Fruit fly (Drosophila melanogaster) whole organism, embryonic: ENCODE measurements around the gene CG10602.

Source experiments
- Bgb ChIP-seq: fragments of 200-800 bp; sonication (Bioruptor generic); IDR thresholded peaks from 2 replicates; pipeline ENCODE4 v1.3.6; 2022; ENCODE audit warnings: missing biosample characterization, missing genetic modification characterization; ENCODE audit not compliant: partially characterized antibody
- CG10267 ChIP-seq: fragments of 200-800 bp; sonication (Bioruptor generic); optimal IDR thresholded peaks from 2 replicates; lab custom pipeline; 2018; ENCODE audit warnings: missing biosample characterization, mild to moderate bottlenecking, missing genetic modification characterization, moderate library complexity
- CG10654 ChIP-seq: fragments of 200-800 bp; sonication (Bioruptor generic); optimal IDR thresholded peaks from 2 replicates; lab custom pipeline; 2016; ENCODE audit warnings: missing biosample characterization, missing genetic modification characterization
- CG11398 ChIP-seq: fragments of 200-800 bp; sonication (Bioruptor generic); optimal IDR thresholded peaks from 2 replicates; lab custom pipeline; 2016; ENCODE audit warnings: missing biosample characterization, missing genetic modification characterization
- CG12219 ChIP-seq: fragments of 200-800 bp; sonication (Bioruptor generic); optimal IDR thresholded peaks from 3 replicates; lab custom pipeline; 2018; ENCODE audit warnings: missing biosample characterization, mild to moderate bottlenecking, missing genetic modification characterization
- CG13287 ChIP-seq: fragments of 200-800 bp; sonication (Bioruptor generic); IDR thresholded peaks from 2 replicates; pipeline ENCODE4 v1.3.6; 2022; ENCODE audit warnings: missing biosample characterization, missing genetic modification characterization; ENCODE audit not compliant: partially characterized antibody
- CG14860 ChIP-seq: fragments of 200-800 bp; sonication (Bioruptor generic); IDR thresholded peaks from 3 replicates; pipeline ENCODE4 v1.3.6; 2022; ENCODE audit warnings: missing biosample characterization, missing genetic modification characterization; ENCODE audit not compliant: partially characterized antibody
- CG17328 ChIP-seq: fragments of 200-800 bp; sonication (Bioruptor generic); IDR thresholded peaks from 2 replicates; pipeline ENCODE4 v1.3.6; 2022; ENCODE audit warnings: missing biosample characterization, missing genetic modification characterization
- CG17359 ChIP-seq: fragments of 200-800 bp; sonication (Bioruptor generic); optimal IDR thresholded peaks from 3 replicates; lab custom pipeline; 2018; ENCODE audit warnings: missing biosample characterization, mild to moderate bottlenecking, missing genetic modification characterization, moderate library complexity
- CG17568 ChIP-seq: fragments of 200-800 bp; sonication (Bioruptor generic); optimal IDR thresholded peaks from 2 replicates; lab custom pipeline; 2018; ENCODE audit warnings: missing biosample characterization, mild to moderate bottlenecking, missing genetic modification characterization, moderate library complexity
- CG17612 ChIP-seq: fragments of 200-800 bp; sonication (Bioruptor generic); IDR thresholded peaks from 2 replicates; pipeline ENCODE4 v1.3.6; 2022; ENCODE audit warnings: missing biosample characterization, missing genetic modification characterization
- CG2129 ChIP-seq: fragments of 200-800 bp; sonication (Bioruptor generic); IDR thresholded peaks from 2 replicates; pipeline ENCODE4 v1.3.6; 2022; ENCODE audit warnings: missing biosample characterization, missing genetic modification characterization; ENCODE audit not compliant: partially characterized antibody
- CG2712 ChIP-seq: fragments of 200-800 bp; optimal IDR thresholded peaks from 3 replicates; lab custom pipeline; 2019; ENCODE audit warnings: missing biosample characterization, mild to moderate bottlenecking, missing genetic modification characterization, moderate library complexity
- CG4282 ChIP-seq: fragments of 200-800 bp; sonication (Bioruptor generic); optimal IDR thresholded peaks from 2 replicates; lab custom pipeline; 2016; ENCODE audit warnings: missing biosample characterization, missing genetic modification characterization
- CG8281 ChIP-seq: fragments of 200-800 bp; sonication (Bioruptor generic); optimal IDR thresholded peaks from 2 replicates; lab custom pipeline; 2018; ENCODE audit warnings: missing biosample characterization, mild to moderate bottlenecking, missing genetic modification characterization, moderate library complexity
- CG8478 ChIP-seq: fragments of >200 bp; optimal IDR thresholded peaks from 2 replicates; lab custom pipeline; 2018
- CG9817 ChIP-seq: fragments of 200-800 bp; sonication (Bioruptor generic); optimal IDR thresholded peaks from 2 replicates; lab custom pipeline; 2018; ENCODE audit warnings: missing biosample characterization, mild to moderate bottlenecking, missing genetic modification characterization, moderate library complexity
- CrebB ChIP-seq: fragments of 200-800 bp; sonication (Bioruptor generic); optimal IDR thresholded peaks from 3 replicates; lab custom pipeline; 2018; ENCODE audit warnings: missing biosample characterization, mild to moderate bottlenecking, missing genetic modification characterization
- D19A ChIP-seq: fragments of 200-800 bp; optimal IDR thresholded peaks from 3 replicates; lab custom pipeline; 2019; ENCODE audit warnings: missing biosample characterization, mild to moderate bottlenecking, missing genetic modification characterization, moderate library complexity
- Dip3 ChIP-seq: fragments of 200-800 bp; sonication (Bioruptor generic); optimal IDR thresholded peaks from 3 replicates; lab custom pipeline; 2016; ENCODE audit warnings: missing biosample characterization, missing genetic modification characterization
- E2f1 ChIP-seq: fragments of 200-800 bp; sonication (Bioruptor generic); IDR thresholded peaks from 2 replicates; pipeline ENCODE4 v1.3.6; 2022; ENCODE audit warnings: missing biosample characterization, missing genetic modification characterization
- Ets97D ChIP-seq: fragments of 200-800 bp; sonication (Bioruptor generic); optimal IDR thresholded peaks from 3 replicates; lab custom pipeline; 2016; ENCODE audit warnings: missing biosample characterization, missing genetic modification characterization
- Hey ChIP-seq: fragments of 200-800 bp; sonication (Bioruptor generic); optimal IDR thresholded peaks from 3 replicates; lab custom pipeline; 2018; ENCODE audit warnings: missing biosample characterization, mild to moderate bottlenecking, missing genetic modification characterization
- Lhr ChIP-seq: fragments of 200-800 bp; sonication (Bioruptor generic); optimal IDR thresholded peaks from 3 replicates; lab custom pipeline; 2017; ENCODE audit warnings: mild to moderate bottlenecking, missing biosample characterization, missing genetic modification reagents, missing genetic modification characterization
- Max ChIP-seq: fragments of 200-800 bp; sonication (Bioruptor generic); optimal IDR thresholded peaks from 2 replicates; lab custom pipeline; 2016; ENCODE audit warnings: missing biosample characterization, mild to moderate bottlenecking, missing genetic modification characterization
- Sin3A ChIP-seq: fragments of >200 bp; optimal IDR thresholded peaks from 2 replicates; lab custom pipeline; 2018
- Sox102F ChIP-seq: fragments of 200-800 bp; sonication (Bioruptor generic); optimal IDR thresholded peaks from 2 replicates; lab custom pipeline; 2018; ENCODE audit warnings: missing biosample characterization, mild to moderate bottlenecking, missing genetic modification characterization, moderate library complexity
- ac ChIP-seq: fragments of 200-800 bp; sonication (Bioruptor generic); optimal IDR thresholded peaks from 3 replicates; lab custom pipeline; 2017; ENCODE audit warnings: missing biosample characterization, mild to moderate bottlenecking, missing genetic modification characterization
- az2 ChIP-seq: fragments of 200-800 bp; sonication (Bioruptor generic); optimal IDR thresholded peaks from 3 replicates; lab custom pipeline; 2016; ENCODE audit warnings: missing biosample characterization, missing genetic modification characterization
- br ChIP-seq: fragments of >200 bp; optimal IDR thresholded peaks from 2 replicates; lab custom pipeline; 2017
- caup ChIP-seq: fragments of 200-800 bp; sonication (Bioruptor generic); optimal IDR thresholded peaks from 3 replicates; lab custom pipeline; 2017; ENCODE audit warnings: missing biosample characterization, mild to moderate bottlenecking, missing genetic modification characterization, moderate library complexity; ENCODE audit not compliant: severe bottlenecking
- chn ChIP-seq: fragments of 200-800 bp; sonication (Bioruptor generic); optimal IDR thresholded peaks from 2 replicates; lab custom pipeline; 2016; ENCODE audit warnings: missing biosample characterization, missing genetic modification characterization
- crc ChIP-seq: fragments of 200-800 bp; sonication (Bioruptor generic); optimal IDR thresholded peaks from 2 replicates; lab custom pipeline; 2016; ENCODE audit warnings: missing biosample characterization, missing genetic modification characterization
- crp ChIP-seq, 2 experiments: fragments of 200-800 bp; sonication (Bioruptor generic); optimal IDR thresholded peaks; 2 replicates in 1 of 2; 3 replicates in 1 of 2; lab custom pipeline; 2017; ENCODE audit warnings: missing biosample characterization in 2 of 2, missing genetic modification characterization in 2 of 2, mild to moderate bottlenecking in 1 of 2, moderate library complexity in 1 of 2
- dmrt11E ChIP-seq: fragments of 200-800 bp; sonication (Bioruptor generic); optimal IDR thresholded peaks from 3 replicates; lab custom pipeline; 2018; ENCODE audit warnings: missing biosample characterization, mild to moderate bottlenecking, missing genetic modification characterization, moderate library complexity
- dpn ChIP-seq, 2 experiments: fragments of 200-800 bp; sonication (Bioruptor generic); optimal IDR thresholded peaks; 3 replicates each; lab custom pipeline; 2016; ENCODE audit warnings: missing biosample characterization in 2 of 2, missing genetic modification characterization in 2 of 2
- fd96Cb ChIP-seq: fragments of 200-800 bp; sonication (Bioruptor generic); optimal IDR thresholded peaks from 2 replicates; lab custom pipeline; 2018; ENCODE audit warnings: missing biosample characterization, mild to moderate bottlenecking, missing genetic modification characterization, moderate library complexity
- gcm2 ChIP-seq: fragments of 200-800 bp; sonication (Bioruptor generic); optimal IDR thresholded peaks from 2 replicates; lab custom pipeline; 2016; ENCODE audit warnings: missing biosample characterization, missing genetic modification characterization
- gsb-n ChIP-seq: fragments of 200-800 bp; sonication (Bioruptor generic); optimal IDR thresholded peaks from 3 replicates; lab custom pipeline; 2018; ENCODE audit warnings: missing biosample characterization, mild to moderate bottlenecking, missing genetic modification characterization
- ind ChIP-seq: fragments of 200-800 bp; sonication (Bioruptor generic); optimal IDR thresholded peaks from 3 replicates; lab custom pipeline; 2016; ENCODE audit warnings: missing biosample characterization, missing genetic modification characterization
- ken ChIP-seq: fragments of 200-800 bp; sonication (Bioruptor generic); IDR thresholded peaks from 3 replicates; pipeline ENCODE4 v1.3.6; 2022; ENCODE audit warnings: missing biosample characterization, missing genetic modification characterization
- mam ChIP-seq: fragments of 200-800 bp; sonication (Bioruptor generic); optimal IDR thresholded peaks from 3 replicates; lab custom pipeline; 2016; ENCODE audit warnings: missing biosample characterization, missing genetic modification characterization
- onecut ChIP-seq: fragments of 200-800 bp; sonication (Bioruptor generic); IDR thresholded peaks from 2 replicates; pipeline ENCODE4 v1.3.6; 2022; ENCODE audit warnings: missing biosample characterization, missing genetic modification characterization
- pb ChIP-seq: fragments of 200-800 bp; sonication (Bioruptor generic); optimal IDR thresholded peaks from 3 replicates; lab custom pipeline; 2016; ENCODE audit warnings: missing biosample characterization, missing genetic modification characterization
- phol ChIP-seq: fragments of 200-800 bp; sonication (Bioruptor generic); optimal IDR thresholded peaks from 3 replicates; lab custom pipeline; 2018; ENCODE audit warnings: missing biosample characterization, mild to moderate bottlenecking, missing genetic modification characterization, moderate library complexity
- seq ChIP-seq: fragments of 200-800 bp; sonication (Bioruptor generic); IDR thresholded peaks from 2 replicates; pipeline ENCODE4 v1.3.6; 2022; ENCODE audit warnings: missing biosample characterization, missing genetic modification characterization
- tin ChIP-seq: fragments of 200-800 bp; sonication (Bioruptor generic); optimal IDR thresholded peaks from 3 replicates; lab custom pipeline; 2016; ENCODE audit warnings: missing biosample characterization, missing genetic modification characterization
- tup ChIP-seq: fragments of 200-800 bp; sonication (Bioruptor generic); optimal IDR thresholded peaks from 2 replicates; lab custom pipeline; 2016; ENCODE audit warnings: missing biosample characterization, mild to moderate bottlenecking, missing genetic modification characterization, moderate library complexity
- vnd ChIP-seq: fragments of 200-800 bp; sonication (Bioruptor generic); IDR thresholded peaks from 3 replicates; pipeline ENCODE4 v1.3.6; 2022; ENCODE audit warnings: missing biosample characterization, missing genetic modification characterization; ENCODE audit not compliant: partially characterized antibody
- zf30C ChIP-seq: fragments of 200-800 bp; sonication (Bioruptor generic); optimal IDR thresholded peaks from 3 replicates; lab custom pipeline; 2018; ENCODE audit warnings: missing biosample characterization, mild to moderate bottlenecking, missing genetic modification characterization
- zfh1 ChIP-seq: fragments of 200-800 bp; sonication (Bioruptor generic); IDR thresholded peaks from 3 replicates; pipeline ENCODE4 v1.3.6; 2022; ENCODE audit warnings: missing biosample characterization, missing genetic modification characterization

The CG10602 gene

DNA sequence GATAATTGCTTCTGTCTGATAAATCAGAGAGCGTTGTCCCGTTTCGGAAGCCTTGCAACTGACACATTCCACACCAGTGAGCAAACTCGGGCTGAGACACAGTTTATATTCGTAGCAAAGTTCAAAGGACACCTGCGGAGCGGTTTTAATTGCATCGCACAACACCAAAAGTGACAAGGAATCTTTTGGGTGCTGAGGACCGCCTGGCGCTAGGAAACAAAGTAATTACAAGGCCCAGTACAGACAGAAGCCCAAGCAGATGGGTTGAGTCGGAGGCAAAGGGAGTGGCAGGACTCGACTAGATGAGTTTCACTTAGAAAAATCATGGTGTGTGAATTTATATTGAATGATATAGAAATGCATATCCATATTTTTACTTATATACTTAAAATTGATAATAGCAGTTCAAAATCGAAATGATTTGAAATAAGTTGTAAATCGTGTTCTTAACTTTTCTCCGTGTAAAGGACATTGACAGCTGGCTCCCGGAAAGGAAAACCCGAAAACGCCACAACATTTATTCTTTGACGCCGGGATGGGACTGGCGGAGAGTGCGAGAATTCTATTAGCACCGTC lies 50.2 kb downstream of the CG10602 start (continued):
- TF ChIP-seq br (lab: Kevin White, UChicago) (no peak), E2f1 (GFP tag; lab: Robert Waterston, UW) (no peak), Hey (tag; lab: Kevin White, UChicago) (no peak), CG17328 (GFP tag; lab: Robert Waterston, UW) (0 out of 2 replicates have a peak, but pooled peaks have one; percentile 29), gcm2 (GFP tag; lab: Kevin White, UChicago) (no peak), vnd (GFP tag; lab: Robert Waterston, UW) (no peak), crp (GFP tag; optimal IDR thresholded peaks at IDR 0.05; lab: Kevin White, UChicago) (no peak), gsb-n (tag; lab: Kevin White, UChicago) (no peak), ind (GFP tag; lab: Kevin White, UChicago) (no peak), fd96Cb (peak; percentile 29), dpn (GFP tag; optimal IDR thresholded peaks at IDR 0.05; lab: Kevin White, UChicago) (no peak), Max (GFP tag; lab: Kevin White, UChicago) (no peak), CG10654 (GFP tag; lab: Kevin White, UChicago) (no peak), CG8281 (tag; lab: Kevin White, UChicago) (no peak), tin (GFP tag; lab: Kevin White, UChicago) (no peak), seq (GFP tag; lab: Robert Waterston, UW) (no peak), zf30C (GFP tag; lab: Kevin White, UChicago) (peak; percentile 40), ac (GFP tag; lab: Kevin White, UChicago) (peak; percentile 4), CG13287 (GFP tag; lab: Robert Waterston, UW) (no peak), phol (tag; lab: Kevin White, UChicago) (peak; percentile 40), CG17568 (GFP tag; lab: Kevin White, UChicago) (no peak), crc (GFP tag; lab: Kevin White, UChicago) (no peak), tup (GFP tag; lab: Kevin White, UChicago) (no peak), Dip3 (GFP tag; lab: Kevin White, UChicago) (no peak), mam (GFP tag; lab: Kevin White, UChicago) (no peak), CG12219 (GFP tag; lab: Kevin White, UChicago) (no peak), D19A (tag; lab: Kevin White, UChicago) (no peak), CG2129 (GFP tag; lab: Robert Waterston, UW) (no peak), CG10267 (tag; lab: Kevin White, UChicago) (peak; percentile 20), dmrt11E (peak; percentile 58), Ets97D (GFP tag; lab: Kevin White, UChicago) (no peak), CG11398 (GFP tag; lab: Kevin White, UChicago) (no peak), az2 (GFP tag; lab: Kevin White, UChicago) (peak; percentile 20), zfh1 (peak; percentile 67), caup (GFP tag; lab: Kevin White, UChicago) (no peak), Lhr (GFP tag; lab: Kevin White, UChicago) (no peak), onecut (GFP tag; lab: Robert Waterston, UW) (no peak), CG17612 (GFP tag; lab: Robert Waterston, UW) (no peak), pb (GFP tag; lab: Kevin White, UChicago) (no peak), Bgb (GFP tag; lab: Robert Waterston, UW) (no peak), CG17359 (tag; lab: Kevin White, UChicago) (peak; percentile 26), ken (no peak), CG4282 (GFP tag; lab: Kevin White, UChicago) (no peak), Sox102F (GFP tag; lab: Kevin White, UChicago) (peak; percentile 8), CrebB (no peak), CG9817 (no peak), chn (GFP tag; lab: Kevin White, UChicago) (peak; percentile 2), CG14860 (GFP tag; lab: Robert Waterston, UW) (no peak), CG8478 (lab: Kevin White, UChicago) (no peak), Sin3A (lab: Kevin White, UChicago) (no peak), CG2712 (peak; percentile 54)
